Fruit fly (Drosophila melanogaster): Measurements from ENCODE around the gene CG8750.

DNA sequence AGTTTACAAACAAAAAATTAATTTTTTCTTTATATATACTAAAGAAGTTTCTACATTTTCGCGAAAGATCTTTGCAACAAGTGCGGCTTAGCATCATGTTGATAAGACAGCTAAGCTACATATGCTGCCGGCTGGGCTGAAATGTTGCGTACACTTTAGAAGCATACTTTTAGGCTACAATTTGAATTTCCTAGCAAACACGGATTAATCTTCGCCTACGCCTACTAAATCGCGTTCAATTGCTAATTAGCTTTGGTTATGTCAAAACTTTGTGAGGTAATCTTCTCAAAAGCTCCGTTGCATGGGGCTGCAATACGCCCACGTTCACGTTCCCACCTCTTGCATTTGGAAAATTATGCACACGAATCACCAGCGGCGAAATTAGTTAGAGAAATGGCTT, 34.1 kb upstream of the CG8750 start:
- no peak for TF ChIP-seq run (tag; optimal IDR thresholded peaks at IDR 0.05)
- TF ChIP-seq Awh (GFP tag; IDR thresholded peaks at IDR 0.05), result no peak
- TF ChIP-seq CG2120 (GFP tag; optimal IDR thresholded peaks at IDR 0.05), result no peak
- no peak for TF ChIP-seq CG31365 (tag; optimal IDR thresholded peaks at IDR 0.05)
- no peak for TF ChIP-seq CG4820 (GFP tag; optimal IDR thresholded peaks at IDR 0.05)
- no peak for TF ChIP-seq shn (GFP tag; optimal IDR thresholded peaks at IDR 0.05)
- no peak for TF ChIP-seq ssp (GFP tag; IDR thresholded peaks at IDR 0.05)
- TF ChIP-seq CG7839 (tag; optimal IDR thresholded peaks at IDR 0.05), result no peak
- no peak for TF ChIP-seq CG1792 (GFP tag; optimal IDR thresholded peaks at IDR 0.05)
- no peak for TF ChIP-seq fd64A (GFP tag; optimal IDR thresholded peaks at IDR 0.05)
- no peak for TF ChIP-seq gcm (GFP tag; optimal IDR thresholded peaks at IDR 0.05)
- no peak for TF ChIP-seq zf30C (GFP tag; optimal IDR thresholded peaks at IDR 0.05)
- TF ChIP-seq sim (GFP tag; IDR thresholded peaks at IDR 0.05), result no peak

All from whole organism, embryonic.